Worm (Caenorhabditis elegans): ENCODE data around the gene Y37H2A.12.

- no peak for TF ChIP-seq dao-5 (tag; optimal IDR thresholded peaks at IDR 0.05)
- TF ChIP-seq W03F9.2 (tag; optimal IDR thresholded peaks at IDR 0.05): no peak
Observed at ce11 chrV:18178659-18179058, 47.7 kb upstream of the Y37H2A.12 start, which contains the start of gene C31G12.4.
